Worm (Caenorhabditis elegans) whole organism, L4 larva: ENCODE data around the gene fipr-21.

Experiments
- F10B5.3 ChIP-seq: sonication (generic microtip); optimal IDR thresholded peaks from 2 replicates; lab custom pipeline; 2016; ENCODE audit warnings: mild to moderate bottlenecking, missing genetic modification characterization, missing compliant biosample characterization
- T20F7.1 ChIP-seq: fragments of 200-800 bp; sonication (Bioruptor generic); optimal IDR thresholded peaks from 2 replicates; lab custom pipeline; 2018; ENCODE audit warnings: mild to moderate bottlenecking, missing genetic modification characterization, missing compliant biosample characterization
- Y105C5A.15 ChIP-seq: fragments of 200-800 bp; sonication (Bioruptor generic); IDR thresholded peaks from 2 replicates; pipeline ENCODE4 v1.3.6; 2022; ENCODE audit warnings: missing genetic modification characterization, missing compliant biosample characterization
- Y75B8A.6 ChIP-seq: fragments of 200-800 bp; sonication (Bioruptor generic); IDR thresholded peaks from 2 replicates; pipeline ENCODE4 v1.3.6; 2022; ENCODE audit warnings: missing genetic modification reagents, missing genetic modification characterization, missing compliant biosample characterization
- aha-1 ChIP-seq: fragments of 150-350 bp; peaks from one replicate; lab custom pipeline; 2014; ENCODE audit warnings: missing biosample characterization, missing genetic modification characterization
- attf-4 ChIP-seq: sonication (generic microtip); optimal IDR thresholded peaks from 3 replicates; lab custom pipeline; 2017; ENCODE audit warnings: missing biosample characterization, missing genetic modification characterization
- ceh-20 ChIP-seq: fragments of 200-800 bp; sonication (Bioruptor generic); IDR thresholded peaks from 2 replicates; pipeline ENCODE4 v1.3.6; 2022; ENCODE audit warnings: missing genetic modification reagents, missing genetic modification characterization, missing compliant biosample characterization
- ceh-82 ChIP-seq: sonication (generic microtip); optimal IDR thresholded peaks from 2 replicates; lab custom pipeline; 2017; ENCODE audit warnings: missing biosample characterization, missing genetic modification characterization
- daf-16 ChIP-seq, 3 experiments: sonication (generic microtip); optimal IDR thresholded peaks; 2 replicates each; lab custom pipeline; 2016 to 2017; ENCODE audit warnings: missing genetic modification characterization in 3 of 3, missing genetic modification reagents in 3 of 3, mild to moderate bottlenecking in 2 of 3, missing compliant biosample characterization in 2 of 3, missing biosample characterization in 1 of 3, moderate library complexity in 1 of 3
- dmd-6 ChIP-seq: fragments of 200-800 bp; sonication (Bioruptor generic); IDR thresholded peaks from 2 replicates; pipeline ENCODE4 v1.3.6; 2022; ENCODE audit warnings: missing genetic modification reagents, missing genetic modification characterization, missing compliant biosample characterization
- dmd-8 ChIP-seq: fragments of 200-800 bp; sonication (Bioruptor generic); IDR thresholded peaks from 2 replicates; pipeline ENCODE4 v1.3.6; 2022; ENCODE audit warnings: missing genetic modification characterization, missing compliant biosample characterization
- dpl-1 ChIP-seq: fragments of 150-350 bp; optimal IDR thresholded peaks from 2 replicates; lab custom pipeline; 2014; ENCODE audit warnings: missing biosample characterization, missing genetic modification reagents, missing genetic modification characterization
- duxl-1 ChIP-seq: sonication (generic microtip); optimal IDR thresholded peaks from 2 replicates; lab custom pipeline; 2016; ENCODE audit warnings: mild to moderate bottlenecking, missing genetic modification characterization, moderate library complexity, missing compliant biosample characterization; ENCODE audit not compliant: poor library complexity
- dve-1 ChIP-seq: sonication (generic microtip); optimal IDR thresholded peaks from 2 replicates; lab custom pipeline; 2017; ENCODE audit warnings: antibody characterized with exemption, mild to moderate bottlenecking, missing genetic modification characterization, missing compliant biosample characterization; ENCODE audit not compliant: insufficient read depth
- gei-8 ChIP-seq: fragments of 200-800 bp; sonication (Bioruptor generic); optimal IDR thresholded peaks from 2 replicates; lab custom pipeline; 2018; ENCODE audit warnings: mild to moderate bottlenecking, missing genetic modification characterization, missing compliant biosample characterization
- hif-1 ChIP-seq, 2 experiments: sonication (generic microtip); optimal IDR thresholded peaks; 2 replicates each; lab custom pipeline; 2016 to 2017; ENCODE audit warnings: missing compliant biosample characterization in 2 of 2, missing genetic modification characterization in 2 of 2, missing genetic modification reagents in 2 of 2, missing genotype in 2 of 2, mild to moderate bottlenecking in 1 of 2
- hlh-11 ChIP-seq: fragments of 200-800 bp; sonication (Bioruptor generic); optimal IDR thresholded peaks from 2 replicates; lab custom pipeline; 2018; ENCODE audit warnings: mild to moderate bottlenecking, missing genetic modification characterization, missing compliant biosample characterization
- hlh-30 ChIP-seq: sonication (generic microtip); optimal IDR thresholded peaks from 2 replicates; lab custom pipeline; 2017; ENCODE audit warnings: antibody characterized with exemption, mild to moderate bottlenecking, missing genetic modification characterization, missing compliant biosample characterization; ENCODE audit not compliant: insufficient read depth
- hmg-1.1 ChIP-seq: fragments of 200-800 bp; sonication (Bioruptor generic); IDR thresholded peaks from 2 replicates; pipeline ENCODE4 v1.3.6; 2022; ENCODE audit warnings: missing genetic modification reagents, missing genetic modification characterization, missing compliant biosample characterization
- lin-1 ChIP-seq: fragments of 200-800 bp; sonication (Bioruptor generic); IDR thresholded peaks from 2 replicates; pipeline ENCODE4 v1.3.6; 2022; ENCODE audit warnings: missing genetic modification reagents, missing genetic modification characterization, missing compliant biosample characterization
- lir-3 ChIP-seq: sonication (generic microtip); optimal IDR thresholded peaks from 2 replicates; lab custom pipeline; 2016; ENCODE audit warnings: mild to moderate bottlenecking, missing genetic modification characterization, missing compliant biosample characterization
- lsy-2 ChIP-seq, 2 experiments: fragments of 150-350 bp in 1 of 2; sonication (generic microtip) in 1 of 2; optimal IDR thresholded peaks; 2 replicates each; lab custom pipeline; 2014 to 2017; ENCODE audit warnings: missing biosample characterization in 2 of 2, missing genetic modification characterization in 2 of 2
- madf-9 ChIP-seq: fragments of 200-800 bp; sonication (Bioruptor generic); conservative IDR thresholded peaks from 2 replicates; pipeline ENCODE4 v1.3.6; 2022; ENCODE audit warnings: missing genetic modification reagents, missing genetic modification characterization, missing compliant biosample characterization
- mdl-1 ChIP-seq, 2 experiments: fragments of 150-350 bp in 1 of 2; sonication (generic microtip) in 1 of 2; optimal IDR thresholded peaks; 2 replicates each; lab custom pipeline; 2014 to 2017; ENCODE audit warnings: missing biosample characterization in 2 of 2, missing genetic modification characterization in 2 of 2
- mep-1 ChIP-seq: fragments of 150-350 bp; sonication (generic microtip); optimal IDR thresholded peaks from 3 replicates; lab custom pipeline; 2014; ENCODE audit warnings: missing biosample characterization, missing genetic modification characterization
- mes-2 ChIP-seq: sonication (generic microtip); optimal IDR thresholded peaks from 2 replicates; lab custom pipeline; 2016; ENCODE audit warnings: missing genotype, mild to moderate bottlenecking, missing genetic modification characterization, missing compliant biosample characterization; ENCODE audit not compliant: poor library complexity, severe bottlenecking
- mxl-2 ChIP-seq: fragments of 200-800 bp; sonication (Bioruptor generic); conservative IDR thresholded peaks from 2 replicates; pipeline ENCODE4 v1.3.6; 2022; ENCODE audit warnings: missing genetic modification reagents, missing genetic modification characterization, missing compliant biosample characterization
- mxl-3 ChIP-seq: fragments of 200-800 bp; sonication (Bioruptor generic); optimal IDR thresholded peaks from 2 replicates; lab custom pipeline; 2018; ENCODE audit warnings: mild to moderate bottlenecking, missing genetic modification characterization, missing compliant biosample characterization
- nhr-11 ChIP-seq: fragments of 150-350 bp; optimal IDR thresholded peaks from 2 replicates; lab custom pipeline; 2014; ENCODE audit warnings: missing biosample characterization, missing genetic modification characterization
- nhr-237 ChIP-seq: sonication (generic microtip); optimal IDR thresholded peaks from 2 replicates; lab custom pipeline; 2017; ENCODE audit warnings: missing biosample characterization, missing genetic modification characterization
- nhr-28 ChIP-seq: fragments of 150-350 bp; optimal IDR thresholded peaks from 2 replicates; lab custom pipeline; 2014; ENCODE audit warnings: missing biosample characterization, missing genetic modification characterization
- nhr-48 ChIP-seq: sonication (generic microtip); optimal IDR thresholded peaks from 2 replicates; lab custom pipeline; 2016; ENCODE audit warnings: mild to moderate bottlenecking, missing genetic modification characterization, missing compliant biosample characterization
- nhr-6 ChIP-seq: fragments of 150-350 bp; optimal IDR thresholded peaks from 2 replicates; lab custom pipeline; 2014; ENCODE audit warnings: missing biosample characterization, missing genetic modification characterization
- pha-4 ChIP-seq, 2 experiments: fragments of 150-350 bp in 1 of 2; fragments of 200-800 bp in 1 of 2; sonication (Bioruptor generic) in 1 of 2; IDR thresholded peaks in 1 of 2; optimal IDR thresholded peaks in 1 of 2; 2 replicates each; pipeline versions ENCODE4 v1.3.6 to Lab custom; 2014 to 2022; ENCODE audit warnings: missing genetic modification characterization in 2 of 2, missing genetic modification reagents in 2 of 2, missing biosample characterization in 1 of 2, missing compliant biosample characterization in 1 of 2
- php-3 ChIP-seq: fragments of 200-800 bp; sonication (Bioruptor generic); IDR thresholded peaks from 2 replicates; pipeline ENCODE4 v1.3.6; 2022; ENCODE audit warnings: missing genetic modification reagents, missing genetic modification characterization, missing compliant biosample characterization
- pqm-1 ChIP-seq: sonication (generic microtip); optimal IDR thresholded peaks from 2 replicates; lab custom pipeline; 2017; ENCODE audit warnings: missing biosample characterization, missing genetic modification characterization
- set-16 ChIP-seq: fragments of 200-800 bp; sonication (Bioruptor generic); IDR thresholded peaks from 2 replicates; pipeline ENCODE4 v1.3.6; 2022; ENCODE audit warnings: missing genetic modification reagents, missing genetic modification characterization, missing compliant biosample characterization
- skn-1 ChIP-seq: fragments of 150-350 bp; optimal IDR thresholded peaks from 2 replicates; lab custom pipeline; 2014; ENCODE audit warnings: missing biosample characterization, missing genetic modification characterization
- spr-1 ChIP-seq: sonication (generic microtip); optimal IDR thresholded peaks from 2 replicates; lab custom pipeline; 2016; ENCODE audit warnings: mild to moderate bottlenecking, missing genetic modification characterization, missing compliant biosample characterization
- tra-1 ChIP-seq: fragments of 200-800 bp; sonication (Bioruptor generic); IDR thresholded peaks from 2 replicates; pipeline ENCODE4 v1.3.6; 2022; ENCODE audit warnings: missing genetic modification reagents, missing genetic modification characterization, missing compliant biosample characterization
- unc-39 ChIP-seq: sonication (generic microtip); optimal IDR thresholded peaks from 2 replicates; lab custom pipeline; 2017; ENCODE audit warnings: missing biosample characterization, missing genetic modification characterization
- unc-62 ChIP-seq, 3 experiments: fragments of 150-350 bp in 1 of 3; sonication (generic microtip); optimal IDR thresholded peaks in 2 of 3; peaks in 1 of 3; 1 replicate in 1 of 3; 2 replicates in 2 of 3; lab custom pipeline; 2014 to 2017; ENCODE audit warnings: missing biosample characterization in 3 of 3, missing genetic modification characterization in 3 of 3, missing genetic modification reagents in 3 of 3, missing genotype in 1 of 3

Gene fipr-21

DNA sequence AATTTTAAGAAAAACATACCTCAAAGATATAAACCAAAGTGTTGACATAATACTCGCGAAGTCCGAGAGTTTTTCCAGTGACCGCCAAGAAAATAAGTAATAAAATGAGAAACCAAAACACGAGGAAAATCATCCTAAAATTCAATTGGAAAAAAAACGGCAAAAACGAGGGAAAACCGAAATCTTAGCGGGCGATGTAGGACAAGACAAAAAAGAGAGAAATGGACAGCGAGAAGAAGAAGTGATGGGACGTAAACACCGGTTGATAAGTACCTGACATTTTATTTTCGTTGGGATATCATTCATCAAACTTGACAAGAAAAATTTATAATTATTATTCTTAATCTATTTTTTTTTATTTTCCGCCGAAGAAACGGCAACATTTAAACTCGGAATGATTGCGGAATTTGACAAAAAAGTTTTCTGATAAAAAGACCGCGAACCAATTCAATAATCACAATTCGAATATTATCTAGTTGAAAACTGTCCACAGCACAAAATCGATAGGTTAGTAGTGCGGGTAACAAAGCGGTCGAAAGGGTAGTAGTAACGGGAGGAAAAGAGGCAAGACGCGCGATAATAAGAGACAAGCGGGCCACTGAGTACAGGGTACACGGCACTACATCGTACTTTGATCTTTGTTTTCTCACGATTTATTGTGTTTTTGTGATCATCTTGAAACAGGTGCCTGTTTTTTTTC lies 23.1 kb downstream of the fipr-21 start, which contains the start of gene acl-5 (continued):
- TF ChIP-seq ceh-82 (tag; lab: Kevin White, UChicago) (no peak), unc-39 (tag; lab: Kevin White, UChicago) (no peak), nhr-6 (no peak), T20F7.1 (no peak), skn-1 (tag; lab: Kevin White, UChicago) (no peak), Y75B8A.6 (GFP tag; lab: Robert Waterston, UW) (no peak), php-3 (GFP tag; lab: Robert Waterston, UW) (no peak), aha-1 (tag; lab: Kevin White, UChicago) (peak; percentile 83), nhr-28 (tag; lab: Kevin White, UChicago) (peak; percentile 27)
- TF ChIP-seq, all 104 proteins: peak for 7

DNA sequence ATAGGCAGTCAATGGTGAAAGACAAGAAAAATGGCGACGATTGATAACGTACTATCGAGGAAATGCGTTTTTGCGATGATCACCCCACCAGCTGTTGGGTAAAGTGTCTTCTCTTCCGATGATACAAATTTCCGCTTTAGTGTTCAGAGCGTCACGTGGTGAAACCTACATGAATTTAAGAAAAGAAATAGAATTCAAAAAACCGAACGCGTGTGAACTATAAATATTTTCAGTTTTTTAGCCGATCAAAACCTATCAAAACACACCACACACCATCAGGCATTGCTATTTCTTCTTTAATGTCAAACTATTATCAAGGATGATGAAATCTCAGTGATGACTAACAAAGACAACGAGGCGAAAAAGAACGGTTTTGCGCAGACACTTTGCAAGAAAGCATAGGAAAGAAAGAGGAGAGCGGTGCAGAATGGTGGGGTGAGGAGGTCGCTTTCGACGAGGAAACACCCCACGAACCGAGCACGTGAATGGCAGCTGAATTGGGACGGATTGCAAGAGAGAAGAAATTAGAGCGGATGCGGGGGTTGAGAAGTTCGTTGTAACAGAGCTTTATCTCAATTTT lies 27.8 kb downstream of the fipr-21 start:
- no peak for TF ChIP-seq madf-9 (GFP tag; lab: Robert Waterston, UW)
- TF ChIP-seq dmd-6 (GFP tag; lab: Robert Waterston, UW) = peak; percentile 61
- no peak for TF ChIP-seq mes-2 (tag; lab: Kevin White, UChicago)
- peak; percentile 64 for TF ChIP-seq mxl-3 (GFP tag; lab: Kevin White, UChicago)
- 0 out of 2 replicates have a peak, but pooled peaks have one; percentile 19 for TF ChIP-seq lin-1 (GFP tag; lab: Robert Waterston, UW)
- peak; percentile 80 for TF ChIP-seq nhr-48 (tag; lab: Kevin White, UChicago)
- TF ChIP-seq daf-16 (GFP tag; optimal IDR thresholded peaks at IDR 0.05; lab: Kevin White, UChicago) = no peak
- TF ChIP-seq daf-16 (tag; optimal IDR thresholded peaks at IDR 0.05; lab: Kevin White, UChicago) = peak; percentile 17
- peak; percentile 24 for TF ChIP-seq duxl-1 (tag; lab: Kevin White, UChicago)
- TF ChIP-seq ceh-20 = 0 out of 2 replicates have a peak, but pooled peaks have one; percentile 20
- TF ChIP-seq tra-1 (GFP tag; lab: Robert Waterston, UW) = peak; percentile 24
- peak in 1 of 2 experiments; percentile 25 for TF ChIP-seq hif-1 (tag; optimal IDR thresholded peaks at IDR 0.05; lab: Kevin White, UChicago)
- peak; percentile 35 for TF ChIP-seq hlh-30 (tag; lab: Kevin White, UChicago)
- peak; percentile 19 for TF ChIP-seq nhr-6
- TF ChIP-seq aha-1 (tag; lab: Kevin White, UChicago) = peak; percentile 96
- TF ChIP-seq hlh-11 (tag; lab: Kevin White, UChicago) = peak; percentile 79
- no peak for TF ChIP-seq pha-4 (GFP tag; IDR thresholded peaks at IDR 0.05; lab: Robert Waterston, UW)
- no peak for TF ChIP-seq pha-4 (tag; optimal IDR thresholded peaks at IDR 0.05; lab: Kevin White, UChicago)
- peak; percentile 77 to 88 for TF ChIP-seq mdl-1 (tag; optimal IDR thresholded peaks at IDR 0.05; lab: Kevin White, UChicago)
- peak; percentile 56 for TF ChIP-seq pqm-1 (tag; lab: Kevin White, UChicago)
- TF ChIP-seq nhr-237 = no peak
- TF ChIP-seq T20F7.1 = peak; percentile 55
- peak in 1 of 2 experiments; percentile 14 for TF ChIP-seq lsy-2 (tag; optimal IDR thresholded peaks at IDR 0.05; lab: Kevin White, UChicago)
- TF ChIP-seq php-3 (GFP tag; lab: Robert Waterston, UW) = peak; percentile 14; the same call in 1 of the 2 replicates
- peak; percentile 51 for TF ChIP-seq set-16 (GFP tag; lab: Robert Waterston, UW)
- TF ChIP-seq F10B5.3 (tag; lab: Kevin White, UChicago) = no peak
- peak; percentile 57 for TF ChIP-seq nhr-28 (tag; lab: Kevin White, UChicago)
- no peak for TF ChIP-seq Y105C5A.15 (GFP tag; lab: Robert Waterston, UW)
- no peak for TF ChIP-seq attf-4 (tag; lab: Kevin White, UChicago)
- no peak for TF ChIP-seq dmd-8 (GFP tag; lab: Robert Waterston, UW)
- peak; percentile 38 for TF ChIP-seq mep-1 (tag; lab: Kevin White, UChicago)
- 0 out of 2 replicates have a peak, but pooled peaks have one; percentile 17 for TF ChIP-seq hmg-1.1 (GFP tag; lab: Robert Waterston, UW)
- TF ChIP-seq dpl-1 (GFP tag; lab: Kevin White, UChicago) = no peak
- peak in 1 of 2 experiments; percentile 38 for TF ChIP-seq unc-62 (GFP tag; optimal IDR thresholded peaks at IDR 0.05 in 1 of 2; lab: Kevin White, UChicago)
- TF ChIP-seq unc-62 (tag; optimal IDR thresholded peaks at IDR 0.05; lab: Kevin White, UChicago) = no peak
- peak; percentile 46 for TF ChIP-seq nhr-11 (tag; lab: Kevin White, UChicago)
- TF ChIP-seq lir-3 (tag; lab: Kevin White, UChicago) = no peak
- peak; percentile 12 for TF ChIP-seq spr-1 (tag; lab: Kevin White, UChicago)
- peak; percentile 54 for TF ChIP-seq dve-1 (tag; lab: Kevin White, UChicago)
- TF ChIP-seq mxl-2 (GFP tag; lab: Robert Waterston, UW) = peak; percentile 99
- peak; percentile 48 for TF ChIP-seq gei-8 (GFP tag; lab: Kevin White, UChicago)
